Fruit fly (Drosophila melanogaster) whole organism, wandering third instar larva: ENCODE results near the gene CG45263.

Source experiments
- CrebA ChIP-seq: fragments of 200-800 bp; sonication (Bioruptor generic); optimal IDR thresholded peaks from 2 replicates; lab custom pipeline; 2016; ENCODE audit warnings: missing biosample characterization, mild to moderate bottlenecking, missing genetic modification characterization, borderline replicate concordance
- Dfd ChIP-seq: fragments of >200 bp; optimal IDR thresholded peaks from 2 replicates; lab custom pipeline; 2017; ENCODE audit warnings: missing biosample characterization, missing genetic modification characterization
- lola ChIP-seq: fragments of >200 bp; optimal IDR thresholded peaks from 2 replicates; lab custom pipeline; 2017; ENCODE audit warnings: missing biosample characterization, missing genetic modification characterization
- usp ChIP-seq: fragments of >200 bp; optimal IDR thresholded peaks from 2 replicates; lab custom pipeline; 2017; ENCODE audit warnings: missing biosample characterization, missing genetic modification characterization

DNA sequence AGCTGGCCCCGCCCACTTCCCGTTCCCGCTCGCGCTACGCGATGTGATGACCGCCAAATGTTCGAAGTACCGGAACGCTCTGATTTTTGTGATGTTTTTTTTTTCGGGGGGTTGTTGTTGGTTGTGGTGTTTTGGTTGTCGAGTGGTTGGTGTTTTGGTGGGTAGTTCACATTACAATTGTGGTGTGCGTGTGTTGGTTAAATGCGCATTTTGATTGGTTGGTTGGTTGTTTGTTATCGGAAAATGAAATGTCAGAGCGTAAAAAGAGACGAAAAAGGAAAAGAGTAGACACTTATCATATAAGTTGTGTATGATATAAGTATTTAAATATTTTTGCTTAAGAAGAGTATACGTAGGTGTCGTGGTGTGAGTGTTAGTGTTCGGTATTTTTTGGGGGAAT lies 108.9 kb downstream of the CG45263 start:
- TF ChIP-seq CrebA: no peak
- no peak for TF ChIP-seq lola (GFP tag; lab: Kevin White, UChicago)
- no peak for TF ChIP-seq Dfd (GFP tag; lab: Kevin White, UChicago)
- TF ChIP-seq usp (GFP tag; lab: Kevin White, UChicago): no peak
